Worm (Caenorhabditis elegans) whole organism, L1 larva: ENCODE measurements around the gene Y42H9AR.1.
A peak's percentile ranks its signal among the peaks of the same experiment; 100 is the strongest.

Experiments used
- C04F5.9 ChIP-seq: sonication (generic microtip); optimal IDR thresholded peaks from 2 replicates; lab custom pipeline; 2016; ENCODE audit warnings: missing genetic modification characterization, missing compliant biosample characterization
- C34B4.2 ChIP-seq: sonication (generic microtip); optimal IDR thresholded peaks from 2 replicates; lab custom pipeline; 2017; ENCODE audit warnings: mild to moderate bottlenecking, missing genetic modification characterization, missing compliant biosample characterization
- F16B12.6 ChIP-seq: fragments of 150-350 bp; optimal IDR thresholded peaks from 2 replicates; lab custom pipeline; 2014; ENCODE audit warnings: missing biosample characterization, missing genetic modification characterization
- Y116A8C.19 ChIP-seq: sonication (generic microtip); optimal IDR thresholded peaks from 2 replicates; lab custom pipeline; 2016; ENCODE audit warnings: missing compliant biosample characterization, missing genetic modification characterization, borderline replicate concordance
- aly-2 ChIP-seq: fragments of 150-350 bp; optimal IDR thresholded peaks from 2 replicates; lab custom pipeline; 2014; ENCODE audit warnings: missing biosample characterization, missing genetic modification characterization
- ama-1 ChIP-seq: fragments of 150-350 bp; optimal IDR thresholded peaks from 2 replicates; lab custom pipeline; 2014
- ceh-8 ChIP-seq: fragments of 200-800 bp; sonication (Bioruptor generic); optimal IDR thresholded peaks from 2 replicates; lab custom pipeline; 2018; ENCODE audit warnings: mild to moderate bottlenecking, missing genetic modification characterization, moderate library complexity, missing compliant biosample characterization
- ceh-82 ChIP-seq, 3 experiments: fragments of 150-350 bp in 1 of 3; sonication (generic microtip) in 2 of 3; optimal IDR thresholded peaks; 2 replicates each; lab custom pipeline; 2014 to 2017; ENCODE audit warnings: missing biosample characterization in 3 of 3, missing genetic modification characterization in 3 of 3
- ces-1 ChIP-seq: fragments of 150-350 bp; optimal IDR thresholded peaks from 2 replicates; lab custom pipeline; 2014; ENCODE audit warnings: missing biosample characterization, missing genetic modification reagents, missing genetic modification characterization
- dpl-1 ChIP-seq, 3 experiments: fragments of 150-350 bp in 2 of 3; sonication (generic microtip) in 1 of 3; optimal IDR thresholded peaks; 2 replicates each; lab custom pipeline; 2014 to 2017; ENCODE audit warnings: missing biosample characterization in 3 of 3, missing genetic modification characterization in 3 of 3, missing genetic modification reagents in 3 of 3
- efl-1 ChIP-seq, 4 experiments: fragments of 150-350 bp; optimal IDR thresholded peaks in 3 of 4; peaks in 1 of 4; 1 replicate in 1 of 4; 2 replicates in 3 of 4; lab custom pipeline; 2014; ENCODE audit warnings: missing biosample characterization in 2 of 4, missing genetic modification characterization in 2 of 4, missing genetic modification reagents in 2 of 4
- efl-3 ChIP-seq: fragments of 200-800 bp; sonication (Bioruptor generic); optimal IDR thresholded peaks from 2 replicates; lab custom pipeline; 2018; ENCODE audit warnings: mild to moderate bottlenecking, missing genetic modification characterization, missing compliant biosample characterization
- egl-27 ChIP-seq, 2 experiments: fragments of 150-350 bp in 1 of 2; sonication (generic microtip); optimal IDR thresholded peaks; 3 replicates each; lab custom pipeline; 2017 to 2018; ENCODE audit warnings: missing biosample characterization in 2 of 2, missing genetic modification characterization in 2 of 2, missing genetic modification reagents in 2 of 2
- elt-2 ChIP-seq: sonication (generic microtip); optimal IDR thresholded peaks from 2 replicates; lab custom pipeline; 2016; ENCODE audit warnings: missing genetic modification characterization, mild to moderate bottlenecking, inconsistent platforms, missing compliant biosample characterization, missing genetic modification reagents
- fkh-8 ChIP-seq: sonication (generic microtip); optimal IDR thresholded peaks from 2 replicates; lab custom pipeline; 2016; ENCODE audit warnings: mild to moderate bottlenecking, missing genetic modification characterization, missing compliant biosample characterization
- fos-1 ChIP-seq: fragments of 150-350 bp; optimal IDR thresholded peaks from 2 replicates; lab custom pipeline; 2014; ENCODE audit warnings: missing biosample characterization, missing genetic modification characterization
- hlh-17 ChIP-seq: fragments of 200-800 bp; sonication (Bioruptor generic); optimal IDR thresholded peaks from 2 replicates; lab custom pipeline; 2018; ENCODE audit warnings: missing genetic modification characterization, mild to moderate bottlenecking, missing compliant biosample characterization, moderate library complexity, borderline replicate concordance
- hlh-4 ChIP-seq: sonication (generic microtip); optimal IDR thresholded peaks from 2 replicates; lab custom pipeline; 2016; ENCODE audit warnings: mild to moderate bottlenecking, missing genetic modification characterization, missing compliant biosample characterization
- hpl-2 ChIP-seq: fragments of 150-350 bp; optimal IDR thresholded peaks from 2 replicates; lab custom pipeline; 2014; ENCODE audit warnings: missing biosample characterization, missing genetic modification reagents, missing genetic modification characterization
- irx-1 ChIP-seq: sonication (generic microtip); optimal IDR thresholded peaks from 2 replicates; lab custom pipeline; 2016; ENCODE audit warnings: missing genetic modification characterization, missing compliant biosample characterization
- isw-1 ChIP-seq: fragments of 200-800 bp; sonication (Bioruptor generic); IDR thresholded peaks from 2 replicates; pipeline ENCODE4 v1.3.6; 2022; ENCODE audit warnings: missing genetic modification characterization, missing compliant biosample characterization
- jun-1 ChIP-seq: fragments of 150-350 bp; optimal IDR thresholded peaks from 2 replicates; lab custom pipeline; 2014; ENCODE audit warnings: missing biosample characterization, missing genetic modification reagents, missing genetic modification characterization
- lin-13 ChIP-seq: fragments of 150-350 bp; optimal IDR thresholded peaks from 2 replicates; lab custom pipeline; 2014; ENCODE audit warnings: missing biosample characterization, missing genetic modification reagents, missing genetic modification characterization
- lin-35 ChIP-seq, 2 experiments: fragments of 150-350 bp; optimal IDR thresholded peaks; 2 replicates each; lab custom pipeline; 2014; ENCODE audit warnings: missing biosample characterization in 2 of 2, missing genetic modification characterization in 2 of 2, missing genetic modification reagents in 2 of 2
- lir-3 ChIP-seq: sonication (generic microtip); optimal IDR thresholded peaks from 2 replicates; lab custom pipeline; 2016; ENCODE audit warnings: mild to moderate bottlenecking, missing genetic modification characterization, moderate library complexity, missing compliant biosample characterization; ENCODE audit not compliant: poor library complexity
- lsy-2 ChIP-seq, 2 experiments: fragments of 150-350 bp; optimal IDR thresholded peaks; 2 replicates each; lab custom pipeline; 2014; ENCODE audit warnings: missing biosample characterization in 2 of 2, missing genetic modification characterization in 2 of 2
- mab-9 ChIP-seq: fragments of 200-800 bp; sonication (Bioruptor generic); IDR thresholded peaks from 2 replicates; pipeline ENCODE4 v1.3.6; 2022; ENCODE audit warnings: missing genetic modification reagents, missing genetic modification characterization, missing compliant biosample characterization
- mdl-1 ChIP-seq, 2 experiments: fragments of 150-350 bp; optimal IDR thresholded peaks; 2 replicates each; lab custom pipeline; 2014 to 2017; ENCODE audit warnings: missing biosample characterization in 2 of 2, missing genetic modification characterization in 2 of 2, inconsistent platforms in 1 of 2
- mep-1 ChIP-seq: fragments of 150-350 bp; optimal IDR thresholded peaks from 2 replicates; lab custom pipeline; 2014; ENCODE audit warnings: missing biosample characterization, missing genetic modification characterization
- nhr-19 ChIP-seq: fragments of 200-800 bp; sonication (Bioruptor generic); conservative IDR thresholded peaks from 2 replicates; pipeline ENCODE4 v1.3.6; 2022; ENCODE audit warnings: missing genetic modification characterization, missing compliant biosample characterization
- nhr-237 ChIP-seq: fragments of 150-350 bp; optimal IDR thresholded peaks from 2 replicates; lab custom pipeline; 2014; ENCODE audit warnings: missing biosample characterization, missing genetic modification characterization
- nhr-47 ChIP-seq: sonication (generic microtip); optimal IDR thresholded peaks from 2 replicates; lab custom pipeline; 2016; ENCODE audit warnings: mild to moderate bottlenecking, missing genetic modification characterization, moderate library complexity, missing compliant biosample characterization
- nhr-71 ChIP-seq: sonication (generic microtip); optimal IDR thresholded peaks from 2 replicates; lab custom pipeline; 2016; ENCODE audit warnings: mild to moderate bottlenecking, missing genetic modification characterization, moderate library complexity, missing compliant biosample characterization
- nhr-77 ChIP-seq: fragments of 150-350 bp; optimal IDR thresholded peaks from 2 replicates; lab custom pipeline; 2014; ENCODE audit warnings: missing biosample characterization, missing genetic modification characterization
- nhr-84 ChIP-seq: sonication (generic microtip); optimal IDR thresholded peaks from 2 replicates; lab custom pipeline; 2017; ENCODE audit warnings: missing biosample characterization, missing genetic modification characterization
- nhr-85 ChIP-seq: sonication (generic microtip); peaks from one replicate; lab custom pipeline; 2016; ENCODE audit warnings: missing genetic modification characterization, inconsistent platforms, missing compliant biosample characterization
- nhr-90 ChIP-seq: sonication (generic microtip); optimal IDR thresholded peaks from 2 replicates; lab custom pipeline; 2016; ENCODE audit warnings: mild to moderate bottlenecking, missing genetic modification characterization, missing compliant biosample characterization; ENCODE audit not compliant: poor library complexity
- pax-3 ChIP-seq: fragments of 200-800 bp; sonication (Bioruptor generic); optimal IDR thresholded peaks from 2 replicates; lab custom pipeline; 2018; ENCODE audit warnings: mild to moderate bottlenecking, missing genetic modification characterization, moderate library complexity, missing compliant biosample characterization
- skn-1 ChIP-seq: fragments of 150-350 bp; optimal IDR thresholded peaks from 2 replicates; lab custom pipeline; 2014; ENCODE audit warnings: missing biosample characterization, missing genetic modification characterization
- sup-37 ChIP-seq: fragments of 200-800 bp; sonication (Bioruptor generic); optimal IDR thresholded peaks from 2 replicates; lab custom pipeline; 2018; ENCODE audit warnings: mild to moderate bottlenecking, missing genetic modification characterization, missing compliant biosample characterization
- tbx-2 ChIP-seq: sonication (generic microtip); optimal IDR thresholded peaks from 2 replicates; lab custom pipeline; 2016; ENCODE audit warnings: missing genetic modification characterization, missing compliant biosample characterization
- tlp-1 ChIP-seq: fragments of 150-350 bp; optimal IDR thresholded peaks from 2 replicates; lab custom pipeline; 2014; ENCODE audit warnings: missing biosample characterization, missing genetic modification characterization
- unc-130 ChIP-seq: fragments of 150-350 bp; optimal IDR thresholded peaks from 2 replicates; lab custom pipeline; 2017; ENCODE audit warnings: missing biosample characterization, missing genetic modification characterization, inconsistent platforms
- unc-30 ChIP-seq: sonication (generic microtip); optimal IDR thresholded peaks from 2 replicates; lab custom pipeline; 2017; ENCODE audit warnings: missing biosample characterization, missing genetic modification characterization
- unc-62 ChIP-seq: fragments of 150-350 bp; optimal IDR thresholded peaks from 2 replicates; lab custom pipeline; 2014; ENCODE audit warnings: missing biosample characterization, missing genetic modification reagents, missing genetic modification characterization
- unc-86 ChIP-seq: sonication (generic microtip); optimal IDR thresholded peaks from 2 replicates; lab custom pipeline; 2016; ENCODE audit warnings: missing genetic modification characterization, missing compliant biosample characterization
- xbp-1 ChIP-seq: sonication (generic microtip); optimal IDR thresholded peaks from 2 replicates; lab custom pipeline; 2016; ENCODE audit warnings: missing genetic modification characterization, missing compliant biosample characterization
- zip-4 ChIP-seq: fragments of 200-800 bp; sonication (Bioruptor generic); optimal IDR thresholded peaks from 2 replicates; lab custom pipeline; 2018; ENCODE audit warnings: mild to moderate bottlenecking, missing genetic modification characterization, moderate library complexity, missing compliant biosample characterization
- ztf-11 ChIP-seq, 2 experiments: sonication (generic microtip); optimal IDR thresholded peaks; 2 replicates each; lab custom pipeline; 2016 to 2017; ENCODE audit warnings: missing genetic modification characterization in 2 of 2, missing biosample characterization in 1 of 2, missing compliant biosample characterization in 1 of 2

Y42H9AR.1 gene

ce11 chrIV:8130131-8130611, 17.0 kb downstream of the Y42H9AR.1 start, which contains the start of the genes ndub-11 and moc-3:
Gene ndub-11 (minus strand): TSS chrIV:8130231.
Gene moc-3 (plus strand): TSS chrIV:8130561.
- no peak for TF ChIP-seq lin-35 (GFP tag; optimal IDR thresholded peaks at IDR 0.05; lab: Kevin White, UChicago)
- TF ChIP-seq C34B4.2: no peak
- no peak for TF ChIP-seq unc-86
- peak in 1 of 3 experiments; percentile 25 for TF ChIP-seq dpl-1 (GFP tag; optimal IDR thresholded peaks at IDR 0.05; lab: Kevin White, UChicago)
- TF ChIP-seq ceh-8 (GFP tag; lab: Kevin White, UChicago): no peak
- TF ChIP-seq nhr-77 (tag; lab: Kevin White, UChicago): no peak
- TF ChIP-seq unc-30 (tag; lab: Kevin White, UChicago): no peak
- TF ChIP-seq lsy-2 (tag; optimal IDR thresholded peaks at IDR 0.05; lab: Kevin White, UChicago): peak in 1 of 2 experiments; percentile 9
- TF ChIP-seq fkh-8 (tag; lab: Kevin White, UChicago): no peak
- no peak for TF ChIP-seq efl-3 (GFP tag; lab: Kevin White, UChicago)

ce11 chrIV:8133536-8133935, 20.3 kb downstream of the Y42H9AR.1 start, which contains the start of gene sph-1:
Gene sph-1 (minus strand): TSS chrIV:8133558.
- TF ChIP-seq efl-1 (optimal IDR thresholded peaks at IDR 0.05; lab: Kevin White, UChicago) (peak in 1 of 2 experiments; percentile 9), efl-1 (GFP tag; optimal IDR thresholded peaks at IDR 0.05 in 1 of 2; lab: Kevin White, UChicago) (peak in 1 of 2 experiments; percentile 89), elt-2 (tag; lab: Kevin White, UChicago) (peak; percentile 49), F16B12.6 (tag; lab: Kevin White, UChicago) (no peak), tlp-1 (tag; lab: Kevin White, UChicago) (no peak), mdl-1 (tag; optimal IDR thresholded peaks at IDR 0.05; lab: Kevin White, UChicago) (peak in 1 of 2 experiments; percentile 13), nhr-19 (GFP tag; lab: Robert Waterston, UW) (no peak), Y116A8C.19 (tag; lab: Kevin White, UChicago) (no peak), nhr-47 (no peak), egl-27 (tag; optimal IDR thresholded peaks at IDR 0.05; lab: Kevin White, UChicago) (no peak), zip-4 (GFP tag; lab: Kevin White, UChicago) (no peak), sup-37 (GFP tag; lab: Kevin White, UChicago) (no peak), unc-62 (GFP tag; lab: Kevin White, UChicago) (no peak), ces-1 (GFP tag; lab: Kevin White, UChicago) (no peak), irx-1 (tag; lab: Kevin White, UChicago) (no peak), aly-2 (tag; lab: Kevin White, UChicago) (no peak), jun-1 (tag; lab: Kevin White, UChicago) (no peak), ama-1 (lab: Kevin White, UChicago) (no peak), nhr-71 (tag; lab: Kevin White, UChicago) (peak; percentile 36), tbx-2 (tag; lab: Kevin White, UChicago) (no peak), hlh-4 (no peak), ceh-8 (GFP tag; lab: Kevin White, UChicago) (no peak), lir-3 (no peak), unc-86 (no peak), mep-1 (tag; lab: Kevin White, UChicago) (peak; percentile 47), unc-130 (tag; lab: Kevin White, UChicago) (no peak), mab-9 (no peak), hlh-17 (GFP tag; lab: Kevin White, UChicago) (no peak), fos-1 (tag; lab: Kevin White, UChicago) (peak; percentile 40), isw-1 (GFP tag; lab: Robert Waterston, UW) (no peak), nhr-90 (tag; lab: Kevin White, UChicago) (no peak), lin-13 (GFP tag; lab: Kevin White, UChicago) (no peak), ceh-82 (tag; optimal IDR thresholded peaks at IDR 0.05; lab: Kevin White, UChicago) (no peak), nhr-84 (tag; lab: Kevin White, UChicago) (no peak), pax-3 (no peak), nhr-85 (tag; lab: Kevin White, UChicago) (no peak), ztf-11 (tag; optimal IDR thresholded peaks at IDR 0.05; lab: Kevin White, UChicago) (no peak), nhr-237 (tag; lab: Kevin White, UChicago) (no peak), hpl-2 (GFP tag; lab: Kevin White, UChicago) (no peak), dpl-1 (GFP tag; optimal IDR thresholded peaks at IDR 0.05; lab: Kevin White, UChicago) (no peak), unc-30 (tag; lab: Kevin White, UChicago) (no peak), xbp-1 (tag; lab: Kevin White, UChicago) (no peak), efl-3 (GFP tag; lab: Kevin White, UChicago) (no peak), C04F5.9 (no peak), skn-1 (tag; lab: Kevin White, UChicago) (no peak)
